Worm (Caenorhabditis elegans) whole organism, L3 larva: ENCODE data around the gene ZK1067.4.

ENCODE experiments used
- R02D3.7 ChIP-seq: fragments of 150-350 bp; optimal IDR thresholded peaks from 2 replicates; lab custom pipeline; 2014; ENCODE audit warnings: missing biosample characterization, missing genetic modification characterization
- ZK546.5 ChIP-seq: sonication (generic microtip); optimal IDR thresholded peaks from 2 replicates; lab custom pipeline; 2017; ENCODE audit warnings: missing biosample characterization, missing genetic modification characterization
- aly-2 ChIP-seq: fragments of 150-350 bp; optimal IDR thresholded peaks from 2 replicates; lab custom pipeline; 2014; ENCODE audit warnings: missing biosample characterization, missing genetic modification characterization
- ama-1 ChIP-seq: fragments of 150-350 bp; optimal IDR thresholded peaks from 2 replicates; lab custom pipeline; 2018
- ceh-16 ChIP-seq: sonication (generic microtip); optimal IDR thresholded peaks from 2 replicates; lab custom pipeline; 2017; ENCODE audit warnings: missing biosample characterization, missing genetic modification characterization
- ceh-28 ChIP-seq: fragments of 150-350 bp; optimal IDR thresholded peaks from 2 replicates; lab custom pipeline; 2014; ENCODE audit warnings: missing biosample characterization, missing genetic modification reagents, missing genetic modification characterization
- ceh-9 ChIP-seq: sonication (generic microtip); optimal IDR thresholded peaks from 2 replicates; lab custom pipeline; 2018; ENCODE audit warnings: missing biosample characterization, missing genetic modification characterization
- daf-12 ChIP-seq: fragments of 150-350 bp; optimal IDR thresholded peaks from 2 replicates; lab custom pipeline; 2014; ENCODE audit warnings: missing biosample characterization, missing genetic modification reagents, missing genetic modification characterization
- egl-27 ChIP-seq: sonication (generic microtip); optimal IDR thresholded peaks from 4 replicates; lab custom pipeline; 2017; ENCODE audit warnings: missing biosample characterization, missing genetic modification reagents, missing genetic modification characterization
- egl-5 ChIP-seq: fragments of 150-350 bp; optimal IDR thresholded peaks from 2 replicates; lab custom pipeline; 2017; ENCODE audit warnings: missing biosample characterization, missing genetic modification reagents, missing genetic modification characterization, inconsistent platforms
- elt-1 ChIP-seq: fragments of 150-350 bp; optimal IDR thresholded peaks from 2 replicates; lab custom pipeline; 2014; ENCODE audit warnings: missing biosample characterization, missing genetic modification characterization
- elt-2 ChIP-seq: sonication (generic microtip); optimal IDR thresholded peaks from 2 replicates; lab custom pipeline; 2016; ENCODE audit warnings: missing genetic modification reagents, mild to moderate bottlenecking, missing genetic modification characterization, missing compliant biosample characterization
- elt-3 ChIP-seq, 3 experiments: fragments of 150-350 bp in 1 of 3; sonication (generic microtip) in 2 of 3; optimal IDR thresholded peaks; 2 replicates in 2 of 3; 4 replicates in 1 of 3; lab custom pipeline; 2014 to 2017; ENCODE audit warnings: missing biosample characterization in 3 of 3, missing genetic modification characterization in 3 of 3
- eor-1 ChIP-seq, 2 experiments: fragments of 150-350 bp; optimal IDR thresholded peaks; 2 replicates each; lab custom pipeline; 2014 to 2018; ENCODE audit warnings: missing biosample characterization in 2 of 2, missing genetic modification characterization in 2 of 2
- fkh-10 ChIP-seq: sonication (generic microtip); optimal IDR thresholded peaks from 2 replicates; lab custom pipeline; 2017; ENCODE audit warnings: missing biosample characterization, missing genetic modification reagents, missing genetic modification characterization
- fkh-2 ChIP-seq: fragments of 150-350 bp; optimal IDR thresholded peaks from 2 replicates; lab custom pipeline; 2014; ENCODE audit warnings: missing biosample characterization, missing genetic modification reagents, missing genetic modification characterization
- fos-1 ChIP-seq: fragments of 150-350 bp; optimal IDR thresholded peaks from 2 replicates; lab custom pipeline; 2014; ENCODE audit warnings: missing biosample characterization, missing genetic modification characterization
- hmg-11 ChIP-seq: sonication (generic microtip); optimal IDR thresholded peaks from 2 replicates; lab custom pipeline; 2016; ENCODE audit warnings: missing genetic modification characterization, missing compliant biosample characterization
- jun-1 ChIP-seq: fragments of 150-350 bp; optimal IDR thresholded peaks from 2 replicates; lab custom pipeline; 2014; ENCODE audit warnings: missing biosample characterization, missing genetic modification reagents, missing genetic modification characterization
- lin-15B ChIP-seq: fragments of 150-350 bp; optimal IDR thresholded peaks from 2 replicates; lab custom pipeline; 2014; ENCODE audit warnings: missing biosample characterization, missing genetic modification characterization
- lsy-12 ChIP-seq: sonication (generic microtip); optimal IDR thresholded peaks from 2 replicates; lab custom pipeline; 2016; ENCODE audit warnings: mild to moderate bottlenecking, missing genetic modification characterization, missing compliant biosample characterization
- mml-1 ChIP-seq: fragments of 150-350 bp; sonication (generic microtip); optimal IDR thresholded peaks from 3 replicates; lab custom pipeline; 2014; ENCODE audit warnings: missing biosample characterization, missing genetic modification characterization
- nhr-11 ChIP-seq: fragments of 150-350 bp; optimal IDR thresholded peaks from 2 replicates; lab custom pipeline; 2014; ENCODE audit warnings: missing biosample characterization, missing genetic modification characterization
- nhr-12 ChIP-seq: fragments of 150-350 bp; optimal IDR thresholded peaks from 2 replicates; lab custom pipeline; 2014; ENCODE audit warnings: missing biosample characterization, missing genetic modification characterization
- nhr-237 ChIP-seq: fragments of 150-350 bp; optimal IDR thresholded peaks from 2 replicates; lab custom pipeline; 2014; ENCODE audit warnings: missing biosample characterization, missing genetic modification characterization
- nhr-25 ChIP-seq: sonication (generic microtip); optimal IDR thresholded peaks from 2 replicates; lab custom pipeline; 2017; ENCODE audit warnings: missing biosample characterization, missing genetic modification characterization
- nhr-28 ChIP-seq: fragments of 150-350 bp; optimal IDR thresholded peaks from 2 replicates; lab custom pipeline; 2014; ENCODE audit warnings: missing biosample characterization, missing genetic modification characterization
- nhr-76 ChIP-seq: fragments of 150-350 bp; sonication (generic microtip); optimal IDR thresholded peaks from 5 replicates; lab custom pipeline; 2014; ENCODE audit warnings: missing biosample characterization, missing genetic modification characterization
- nhr-77 ChIP-seq: fragments of 150-350 bp; optimal IDR thresholded peaks from 2 replicates; lab custom pipeline; 2014; ENCODE audit warnings: missing biosample characterization, missing genetic modification characterization
- sea-2 ChIP-seq: fragments of 150-350 bp; sonication (generic microtip); optimal IDR thresholded peaks from 4 replicates; lab custom pipeline; 2014; ENCODE audit warnings: missing biosample characterization, missing genetic modification reagents, missing genetic modification characterization
- skn-1 ChIP-seq: fragments of 150-350 bp; optimal IDR thresholded peaks from 2 replicates; lab custom pipeline; 2014; ENCODE audit warnings: missing biosample characterization, missing genetic modification characterization
- snpc-4 ChIP-seq: fragments of 150-350 bp; optimal IDR thresholded peaks from 2 replicates; lab custom pipeline; 2014; ENCODE audit warnings: missing biosample characterization, missing genetic modification characterization
- unc-62 ChIP-seq: fragments of 150-350 bp; sonication (generic microtip); optimal IDR thresholded peaks from 4 replicates; lab custom pipeline; 2014; ENCODE audit warnings: missing biosample characterization, missing genetic modification reagents, missing genetic modification characterization
- ztf-4 ChIP-seq: fragments of 150-350 bp; optimal IDR thresholded peaks from 2 replicates; lab custom pipeline; 2014; ENCODE audit warnings: missing biosample characterization, missing genetic modification characterization

The ZK1067.4 gene

DNA sequence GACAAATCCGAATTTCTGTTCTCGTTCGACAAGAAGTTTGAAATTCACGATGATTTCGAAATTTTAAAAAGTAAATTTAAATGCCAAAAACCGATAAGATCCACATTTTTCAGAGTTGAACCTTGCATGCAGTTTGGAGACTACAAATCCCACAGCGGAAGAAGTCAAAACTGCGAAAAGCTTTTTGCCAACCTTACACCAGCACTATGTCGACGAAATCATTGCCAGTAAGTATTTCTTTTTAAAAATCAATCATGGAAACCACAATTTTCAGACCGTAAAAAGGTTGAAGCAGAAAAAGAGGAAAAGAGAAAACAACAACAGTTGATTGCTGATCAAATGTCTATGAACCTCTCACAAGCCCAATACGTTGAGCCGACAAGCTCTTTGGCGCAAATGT lies 39.3 kb upstream of the ZK1067.4 start:
- no peak for TF ChIP-seq ztf-4 (tag; lab: Kevin White, UChicago)
- TF ChIP-seq eor-1 (tag; optimal IDR thresholded peaks at IDR 0.05; lab: Kevin White, UChicago): no peak
- TF ChIP-seq ama-1 (lab: Kevin White, UChicago): no peak
- TF ChIP-seq nhr-28: no peak
- TF ChIP-seq fos-1 (tag; lab: Kevin White, UChicago): no peak
- TF ChIP-seq hmg-11 (tag; lab: Kevin White, UChicago): no peak
- no peak for TF ChIP-seq elt-3 (tag; optimal IDR thresholded peaks at IDR 0.05; lab: Kevin White, UChicago)
- no peak for TF ChIP-seq fkh-2 (tag; lab: Kevin White, UChicago)
- no peak for TF ChIP-seq jun-1 (tag; lab: Kevin White, UChicago)
- TF ChIP-seq ZK546.5 (tag; lab: Kevin White, UChicago): no peak
- no peak for TF ChIP-seq ceh-9 (tag; lab: Kevin White, UChicago)
- TF ChIP-seq R02D3.7 (tag; lab: Kevin White, UChicago): no peak
- no peak for TF ChIP-seq nhr-12 (tag; lab: Kevin White, UChicago)
- no peak for TF ChIP-seq mml-1 (tag; lab: Kevin White, UChicago)
- no peak for TF ChIP-seq nhr-11 (tag; lab: Kevin White, UChicago)

DNA sequence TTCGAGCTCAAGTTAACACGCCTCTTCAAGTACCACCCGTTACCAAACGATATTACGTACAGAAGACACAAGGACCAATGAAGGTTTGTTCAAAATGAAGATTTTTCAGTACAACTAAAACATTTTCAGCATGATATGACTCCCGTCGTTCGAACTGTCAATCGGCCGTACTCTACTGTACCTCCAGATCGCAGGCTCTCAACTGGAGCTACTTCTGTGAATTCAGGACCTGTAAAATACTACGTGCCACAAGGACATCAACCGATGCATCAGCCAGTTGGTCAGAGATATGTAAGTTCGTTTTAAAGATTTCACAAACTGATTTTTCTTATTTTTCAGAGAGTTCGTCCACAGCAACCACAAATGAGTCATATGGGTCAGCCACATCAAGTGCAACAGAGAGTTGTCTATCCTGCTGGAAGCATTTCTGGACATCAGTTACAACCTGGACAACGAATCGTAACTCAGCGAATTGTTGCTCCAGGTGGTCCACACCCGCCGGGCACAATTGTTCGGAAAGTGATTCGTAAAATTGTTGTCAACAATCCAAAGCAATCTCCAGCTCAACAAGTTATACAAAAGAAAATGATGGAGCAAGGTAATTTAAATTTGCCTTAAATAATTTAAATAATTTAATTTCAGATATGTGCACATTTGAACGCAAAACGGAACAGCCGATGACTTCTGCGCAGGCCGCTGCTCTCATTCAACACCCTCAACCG lies 38.5 kb upstream of the ZK1067.4 start:
- TF ChIP-seq R02D3.7 (tag; lab: Kevin White, UChicago) (no peak), elt-1 (tag; lab: Kevin White, UChicago) (no peak), egl-5 (tag; lab: Kevin White, UChicago) (no peak), nhr-237 (tag; lab: Kevin White, UChicago) (no peak), nhr-76 (tag; lab: Kevin White, UChicago) (no peak), ceh-16 (tag; lab: Kevin White, UChicago) (no peak), nhr-12 (tag; lab: Kevin White, UChicago) (no peak)

DNA sequence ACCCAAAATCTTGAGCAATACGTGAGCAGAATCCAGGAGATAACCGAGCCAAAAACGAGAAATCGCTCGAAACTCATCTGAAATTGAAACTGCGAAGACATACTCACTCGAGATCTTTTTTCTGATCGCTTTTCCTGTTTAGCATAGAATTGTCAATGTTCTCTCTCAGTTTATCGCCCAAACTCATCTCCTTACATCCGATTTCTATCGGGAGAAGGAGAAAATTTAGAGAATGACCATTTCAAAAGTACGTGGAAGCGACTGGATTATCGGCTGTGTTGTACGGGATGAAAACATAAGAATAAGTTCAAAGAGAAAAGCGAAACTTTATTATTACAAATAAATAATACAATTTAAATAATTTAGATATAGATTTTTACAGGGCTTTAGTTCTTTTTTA lies 37.3 kb upstream of the ZK1067.4 start, which contains the start of gene T23G7.2:
T23G7.2 (minus strand) TSS at position 101 of the 400 bp plus-strand sequence.
- TF ChIP-seq daf-12: no peak
- no peak for TF ChIP-seq nhr-77 (tag; lab: Kevin White, UChicago)
- TF ChIP-seq egl-5 (tag; lab: Kevin White, UChicago): no peak
- no peak for TF ChIP-seq unc-62 (GFP tag; lab: Kevin White, UChicago)
- no peak for TF ChIP-seq ceh-16 (tag; lab: Kevin White, UChicago)
- TF ChIP-seq nhr-25 (tag; lab: Kevin White, UChicago): no peak
- TF ChIP-seq aly-2 (tag; lab: Kevin White, UChicago): no peak
- TF ChIP-seq fkh-10: no peak
- no peak for TF ChIP-seq nhr-76 (tag; lab: Kevin White, UChicago)
- no peak for TF ChIP-seq elt-1 (tag; lab: Kevin White, UChicago)
- no peak for TF ChIP-seq elt-2 (tag; lab: Kevin White, UChicago)
- no peak for TF ChIP-seq elt-3 (tag; optimal IDR thresholded peaks at IDR 0.05; lab: Kevin White, UChicago)

DNA sequence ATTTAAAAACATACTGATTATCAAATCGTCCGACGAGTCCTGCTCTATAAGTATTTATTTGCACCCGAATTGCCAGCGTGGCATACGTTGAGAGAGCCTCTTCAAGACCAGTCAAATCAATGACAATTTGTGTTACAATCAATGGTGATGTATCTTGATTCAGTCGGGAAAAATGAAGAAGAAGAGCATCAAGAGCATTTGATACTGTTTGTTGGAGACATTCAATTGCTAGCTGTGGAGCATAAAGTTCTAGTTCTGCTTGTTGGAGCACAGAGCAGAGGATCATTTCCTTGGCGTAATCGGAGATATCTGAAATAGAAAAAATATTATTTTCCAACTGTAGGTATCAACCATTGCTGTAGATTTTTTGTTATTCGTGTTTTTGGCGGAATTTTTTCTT lies 36.7 kb upstream of the ZK1067.4 start:
- TF ChIP-seq skn-1 (tag; lab: Kevin White, UChicago) (no peak), nhr-28 (no peak), nhr-11 (tag; lab: Kevin White, UChicago) (no peak), lin-15B (no peak), R02D3.7 (tag; lab: Kevin White, UChicago) (no peak), aly-2 (tag; lab: Kevin White, UChicago) (no peak), ceh-28 (tag; lab: Kevin White, UChicago) (no peak), ama-1 (lab: Kevin White, UChicago) (no peak), jun-1 (tag; lab: Kevin White, UChicago) (no peak), lsy-12 (tag; lab: Kevin White, UChicago) (no peak), sea-2 (no peak), egl-27 (tag; lab: Kevin White, UChicago) (no peak)
- TF ChIP-seq, all 47 proteins: peak for 0

DNA sequence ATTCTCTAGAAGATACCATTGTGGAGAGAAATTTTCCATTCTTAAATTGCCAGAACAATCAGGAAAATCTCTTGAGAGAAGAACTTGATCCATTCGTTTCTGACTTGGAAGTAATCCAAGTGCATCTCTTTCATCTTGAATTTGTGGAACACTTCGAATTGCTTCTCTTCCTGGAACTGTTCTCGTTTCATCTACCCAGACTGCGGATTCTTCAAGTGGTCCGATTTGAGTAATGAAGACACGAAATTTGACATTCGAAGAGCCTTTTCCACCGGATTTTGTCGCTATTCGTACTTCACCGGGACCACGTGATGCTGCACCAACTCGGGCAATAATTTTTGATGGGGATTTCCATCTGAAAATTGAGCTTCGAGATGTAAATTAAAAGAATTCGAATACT lies 33.7 kb upstream of the ZK1067.4 start:
- TF ChIP-seq eor-1 (tag; optimal IDR thresholded peaks at IDR 0.05; lab: Kevin White, UChicago): no peak
- no peak for TF ChIP-seq snpc-4 (tag; lab: Kevin White, UChicago)
- TF ChIP-seq elt-1 (tag; lab: Kevin White, UChicago): no peak
- TF ChIP-seq fkh-2 (tag; lab: Kevin White, UChicago): no peak
